Worm (Caenorhabditis elegans): ENCODE data around the gene C07A9.5.

- TF ChIP-seq let-607 (tag; optimal IDR thresholded peaks at IDR 0.05) (no peak), bed-2 (GFP tag; IDR thresholded peaks at IDR 0.05) (no peak), F23B12.7 (tag; optimal IDR thresholded peaks at IDR 0.05; ENCODE audit: insufficient read depth) (no peak), mel-28 (tag; optimal IDR thresholded peaks at IDR 0.05; ENCODE audit: borderline replicate concordance) (no peak), unc-130 (GFP tag; optimal IDR thresholded peaks at IDR 0.05) (no peak), ceh-100 (GFP tag; IDR thresholded peaks at IDR 0.05) (no peak), ceh-58 (GFP tag; IDR thresholded peaks at IDR 0.05) (no peak), him-1 (tag; optimal IDR thresholded peaks at IDR 0.05) (no peak), mcd-1 (GFP tag; IDR thresholded peaks at IDR 0.05) (no peak), ets-4 (GFP tag; optimal IDR thresholded peaks at IDR 0.05) (no peak), snpc-1.3 (tag; optimal IDR thresholded peaks at IDR 0.05; ENCODE audit: insufficient read depth) (no peak), unc-62 (GFP tag; optimal IDR thresholded peaks at IDR 0.05) (no peak), ama-1 (optimal IDR thresholded peaks at IDR 0.05) (no peak), ama-1 (GFP tag; optimal IDR thresholded peaks at IDR 0.05) (no peak), pbrm-1 (GFP tag; IDR thresholded peaks at IDR 0.05) (no peak)
Measured at ce11 chrIII:9731313-9731912, 48.8 kb upstream of the C07A9.5 start.
